Worm (Caenorhabditis elegans) whole organism, young adult: ENCODE results near the gene unc-58.
A peak's percentile ranks its signal among the peaks of the same experiment; 100 is the strongest.

Experiments used
- B0019.2 ChIP-seq: fragments of 200-800 bp; sonication (Bioruptor generic); conservative IDR thresholded peaks from 2 replicates; pipeline ENCODE4 v1.3.6; 2022; ENCODE audit warnings: missing genetic modification reagents, missing genetic modification characterization, missing compliant biosample characterization
- B0035.1 ChIP-seq: sonication (generic microtip); optimal IDR thresholded peaks from 2 replicates; lab custom pipeline; 2016; ENCODE audit warnings: missing genetic modification characterization, mild to moderate bottlenecking, missing compliant biosample characterization, missing genotype, missing genetic modification reagents
- B0336.3 ChIP-seq: fragments of 200-800 bp; sonication (Bioruptor generic); IDR thresholded peaks from 2 replicates; pipeline ENCODE4 v1.3.6; 2022; ENCODE audit warnings: missing genetic modification characterization, missing compliant biosample characterization
- D2030.7 ChIP-seq: fragments of 200-800 bp; sonication (Bioruptor generic); IDR thresholded peaks from 2 replicates; pipeline ENCODE4 v1.3.6; 2022; ENCODE audit warnings: missing genetic modification reagents, missing genetic modification characterization, missing compliant biosample characterization
- F10E7.11 ChIP-seq: sonication (generic microtip); optimal IDR thresholded peaks from 2 replicates; lab custom pipeline; 2017; ENCODE audit warnings: mild to moderate bottlenecking, missing genetic modification characterization, moderate library complexity, missing compliant biosample characterization
- F22D6.2 ChIP-seq: sonication (generic microtip); optimal IDR thresholded peaks from 2 replicates; lab custom pipeline; 2016; ENCODE audit warnings: mild to moderate bottlenecking, missing genetic modification characterization, missing compliant biosample characterization
- F23B12.7 ChIP-seq: sonication (generic microtip); optimal IDR thresholded peaks from 2 replicates; lab custom pipeline; 2017; ENCODE audit warnings: missing genetic modification characterization, mild to moderate bottlenecking, missing compliant biosample characterization, antibody characterized with exemption, moderate library complexity; ENCODE audit not compliant: insufficient read depth
- F33H1.4 ChIP-seq: fragments of 200-800 bp; sonication (Bioruptor generic); IDR thresholded peaks from 2 replicates; pipeline ENCODE4 v1.3.6; 2022; ENCODE audit warnings: missing genetic modification reagents, missing genetic modification characterization, missing compliant biosample characterization
- F49E8.2 ChIP-seq: sonication (generic microtip); optimal IDR thresholded peaks from 3 replicates; lab custom pipeline; 2017; ENCODE audit warnings: missing genetic modification characterization, mild to moderate bottlenecking, missing compliant biosample characterization, antibody characterized with exemption, moderate library complexity; ENCODE audit not compliant: insufficient read depth
- T07F8.4 ChIP-seq: sonication (generic microtip); optimal IDR thresholded peaks from 2 replicates; lab custom pipeline; 2016; ENCODE audit warnings: mild to moderate bottlenecking, missing genetic modification characterization, moderate library complexity, missing compliant biosample characterization
- T26A5.8 ChIP-seq: sonication (generic microtip); optimal IDR thresholded peaks from 2 replicates; lab custom pipeline; 2016; ENCODE audit warnings: missing genetic modification characterization, missing compliant biosample characterization
- Y95B8A.8 ChIP-seq: fragments of 200-800 bp; sonication (Bioruptor generic); IDR thresholded peaks from 2 replicates; pipeline ENCODE4 v1.3.6; 2022; ENCODE audit warnings: missing genetic modification reagents, missing genetic modification characterization, missing compliant biosample characterization
- athp-1 ChIP-seq: sonication (generic microtip); optimal IDR thresholded peaks from 2 replicates; lab custom pipeline; 2017; ENCODE audit warnings: mild to moderate bottlenecking, missing genetic modification characterization, missing compliant biosample characterization
- attf-3 ChIP-seq: fragments of 200-800 bp; sonication (Bioruptor generic); conservative IDR thresholded peaks from 2 replicates; pipeline ENCODE4 v1.3.6; 2022; ENCODE audit warnings: missing genetic modification reagents, missing genetic modification characterization, missing compliant biosample characterization
- bed-2 ChIP-seq: fragments of 200-800 bp; sonication (Bioruptor generic); IDR thresholded peaks from 2 replicates; pipeline ENCODE4 v1.3.6; 2022; ENCODE audit warnings: missing genetic modification reagents, missing genetic modification characterization, missing compliant biosample characterization
- cebp-2 ChIP-seq: fragments of 200-800 bp; sonication (Bioruptor generic); IDR thresholded peaks from 2 replicates; pipeline ENCODE4 v1.3.6; 2022; ENCODE audit warnings: missing genetic modification characterization, missing compliant biosample characterization
- ceh-27 ChIP-seq: fragments of 200-800 bp; sonication (Bioruptor generic); optimal IDR thresholded peaks from 2 replicates; lab custom pipeline; 2018; ENCODE audit warnings: mild to moderate bottlenecking, missing genetic modification characterization, moderate library complexity, missing compliant biosample characterization
- ceh-58 ChIP-seq: fragments of 200-800 bp; sonication (Bioruptor generic); IDR thresholded peaks from 2 replicates; pipeline ENCODE4 v1.3.6; 2022; ENCODE audit warnings: missing genetic modification characterization, missing compliant biosample characterization
- chd-7 ChIP-seq: sonication (generic microtip); optimal IDR thresholded peaks from 2 replicates; lab custom pipeline; 2016; ENCODE audit warnings: mild to moderate bottlenecking, missing genetic modification characterization, moderate library complexity, missing compliant biosample characterization
- dox-1 ChIP-seq: fragments of 200-800 bp; sonication (Bioruptor generic); IDR thresholded peaks from 2 replicates; pipeline ENCODE4 v1.3.6; 2022; ENCODE audit warnings: missing genetic modification reagents, missing genetic modification characterization, missing compliant biosample characterization
- dpff-1 ChIP-seq: sonication (generic microtip); optimal IDR thresholded peaks from 2 replicates; lab custom pipeline; 2017; ENCODE audit warnings: mild to moderate bottlenecking, missing genetic modification characterization, missing compliant biosample characterization
- egl-44 ChIP-seq: fragments of 200-800 bp; sonication (Bioruptor generic); IDR thresholded peaks from 2 replicates; pipeline ENCODE4 v1.3.6; 2022; ENCODE audit warnings: missing genetic modification reagents, missing genetic modification characterization, missing compliant biosample characterization
- egrh-3 ChIP-seq: fragments of 200-800 bp; sonication (Bioruptor generic); IDR thresholded peaks from 2 replicates; pipeline ENCODE4 v1.3.6; 2022; ENCODE audit warnings: missing genetic modification reagents, missing genetic modification characterization, missing compliant biosample characterization
- him-1 ChIP-seq: sonication (generic microtip); optimal IDR thresholded peaks from 2 replicates; lab custom pipeline; 2016; ENCODE audit warnings: missing genotype, missing genetic modification reagents, missing genetic modification characterization, missing compliant biosample characterization
- hrde-1 ChIP-seq: sonication (generic microtip); optimal IDR thresholded peaks from 2 replicates; lab custom pipeline; 2016; ENCODE audit warnings: missing genetic modification characterization, mild to moderate bottlenecking, missing compliant biosample characterization, moderate library complexity, missing genotype, missing genetic modification reagents, borderline replicate concordance
- lag-1 ChIP-seq: fragments of 200-800 bp; sonication (Bioruptor generic); IDR thresholded peaks from 2 replicates; pipeline ENCODE4 v1.3.6; 2022; ENCODE audit warnings: missing genetic modification reagents, missing genetic modification characterization, missing compliant biosample characterization
- let-526 ChIP-seq: fragments of 200-800 bp; sonication (Bioruptor generic); IDR thresholded peaks from 2 replicates; pipeline ENCODE4 v1.3.6; 2022; ENCODE audit warnings: missing genetic modification reagents, missing genetic modification characterization, missing compliant biosample characterization
- let-607 ChIP-seq, 2 experiments: fragments of 200-800 bp in 1 of 2; sonication (Bioruptor generic) in 1 of 2; sonication (generic microtip) in 1 of 2; optimal IDR thresholded peaks; 2 replicates each; lab custom pipeline; 2016 to 2018; ENCODE audit warnings: mild to moderate bottlenecking in 2 of 2, missing compliant biosample characterization in 2 of 2, missing genetic modification characterization in 2 of 2, moderate library complexity in 2 of 2, missing genotype in 1 of 2
- lir-1 ChIP-seq: fragments of 200-800 bp; sonication (Bioruptor generic); conservative IDR thresholded peaks from 2 replicates; pipeline ENCODE4 v1.3.6; 2022; ENCODE audit warnings: missing genetic modification reagents, missing genetic modification characterization, missing compliant biosample characterization
- lsy-27 ChIP-seq: sonication (generic microtip); optimal IDR thresholded peaks from 2 replicates; lab custom pipeline; 2017; ENCODE audit warnings: missing genetic modification characterization, mild to moderate bottlenecking, missing compliant biosample characterization, antibody characterized with exemption, missing genotype, borderline replicate concordance; ENCODE audit not compliant: insufficient read depth
- mes-4 ChIP-seq: sonication (generic microtip); optimal IDR thresholded peaks from 2 replicates; lab custom pipeline; 2016; ENCODE audit warnings: missing genotype, missing genetic modification characterization, missing compliant biosample characterization
- nfyb-1 ChIP-seq: fragments of 200-800 bp; sonication (Bioruptor generic); IDR thresholded peaks from 2 replicates; pipeline ENCODE4 v1.3.6; 2022; ENCODE audit warnings: missing genetic modification reagents, missing genetic modification characterization, missing compliant biosample characterization
- nhr-179 ChIP-seq: sonication (generic microtip); optimal IDR thresholded peaks from 2 replicates; lab custom pipeline; 2016; ENCODE audit warnings: mild to moderate bottlenecking, missing genetic modification characterization, missing compliant biosample characterization
- nhr-27 ChIP-seq: fragments of 200-800 bp; sonication (Bioruptor generic); optimal IDR thresholded peaks from 2 replicates; lab custom pipeline; 2018; ENCODE audit warnings: mild to moderate bottlenecking, missing genetic modification characterization, moderate library complexity, missing compliant biosample characterization
- nhr-90 ChIP-seq: sonication (generic microtip); optimal IDR thresholded peaks from 2 replicates; lab custom pipeline; 2016; ENCODE audit warnings: missing genotype, mild to moderate bottlenecking, missing genetic modification characterization, missing compliant biosample characterization
- pbrm-1 ChIP-seq: fragments of 200-800 bp; sonication (Bioruptor generic); IDR thresholded peaks from 2 replicates; pipeline ENCODE4 v1.3.6; 2022; ENCODE audit warnings: missing genetic modification reagents, missing genetic modification characterization, missing compliant biosample characterization
- rcor-1 ChIP-seq: fragments of 200-800 bp; sonication (Bioruptor generic); IDR thresholded peaks from 2 replicates; pipeline ENCODE4 v1.3.6; 2022; ENCODE audit warnings: missing genetic modification reagents, missing genetic modification characterization, missing compliant biosample characterization
- repo-1 ChIP-seq: sonication (generic microtip); optimal IDR thresholded peaks from 2 replicates; lab custom pipeline; 2017; ENCODE audit warnings: mild to moderate bottlenecking, missing genetic modification characterization, missing compliant biosample characterization
- snpc-1.3 ChIP-seq: sonication (generic microtip); optimal IDR thresholded peaks from 2 replicates; lab custom pipeline; 2017; ENCODE audit warnings: missing genetic modification characterization, mild to moderate bottlenecking, missing compliant biosample characterization, antibody characterized with exemption, moderate library complexity, missing genotype, missing genetic modification reagents; ENCODE audit not compliant: insufficient read depth
- snpc-3.4 ChIP-seq: sonication (generic microtip); optimal IDR thresholded peaks from 2 replicates; lab custom pipeline; 2017; ENCODE audit warnings: missing genetic modification characterization, mild to moderate bottlenecking, missing compliant biosample characterization, antibody characterized with exemption, moderate library complexity, missing genotype, missing genetic modification reagents
- somi-1 ChIP-seq: fragments of 200-800 bp; sonication (Bioruptor generic); optimal IDR thresholded peaks from 2 replicates; lab custom pipeline; 2018; ENCODE audit warnings: mild to moderate bottlenecking, missing genetic modification characterization, missing compliant biosample characterization
- tbp1 ChIP-seq: fragments of 200-800 bp; sonication (Bioruptor generic); optimal IDR thresholded peaks from 2 replicates; lab custom pipeline; 2018; ENCODE audit warnings: mild to moderate bottlenecking, missing genetic modification characterization, missing compliant biosample characterization
- tlf-1 ChIP-seq: fragments of 200-800 bp; sonication (Bioruptor generic); optimal IDR thresholded peaks from 2 replicates; lab custom pipeline; 2018; ENCODE audit warnings: mild to moderate bottlenecking, missing genetic modification characterization, missing compliant biosample characterization
- xnd-1 ChIP-seq: sonication (generic microtip); optimal IDR thresholded peaks from 2 replicates; lab custom pipeline; 2016; ENCODE audit warnings: missing genotype, missing genetic modification reagents, missing genetic modification characterization, missing compliant biosample characterization
- zfh-2 ChIP-seq: fragments of 200-800 bp; sonication (Bioruptor generic); conservative IDR thresholded peaks from 2 replicates; pipeline ENCODE4 v1.3.6; 2022; ENCODE audit warnings: missing genetic modification reagents, missing genetic modification characterization, missing compliant biosample characterization
- ztf-26 ChIP-seq: sonication (generic microtip); optimal IDR thresholded peaks from 2 replicates; lab custom pipeline; 2017; ENCODE audit warnings: missing genetic modification characterization, missing compliant biosample characterization
- ztf-3 ChIP-seq: fragments of 200-800 bp; sonication (Bioruptor generic); optimal IDR thresholded peaks from 2 replicates; lab custom pipeline; 2018; ENCODE audit warnings: mild to moderate bottlenecking, missing genetic modification characterization, missing compliant biosample characterization

Gene unc-58

DNA sequence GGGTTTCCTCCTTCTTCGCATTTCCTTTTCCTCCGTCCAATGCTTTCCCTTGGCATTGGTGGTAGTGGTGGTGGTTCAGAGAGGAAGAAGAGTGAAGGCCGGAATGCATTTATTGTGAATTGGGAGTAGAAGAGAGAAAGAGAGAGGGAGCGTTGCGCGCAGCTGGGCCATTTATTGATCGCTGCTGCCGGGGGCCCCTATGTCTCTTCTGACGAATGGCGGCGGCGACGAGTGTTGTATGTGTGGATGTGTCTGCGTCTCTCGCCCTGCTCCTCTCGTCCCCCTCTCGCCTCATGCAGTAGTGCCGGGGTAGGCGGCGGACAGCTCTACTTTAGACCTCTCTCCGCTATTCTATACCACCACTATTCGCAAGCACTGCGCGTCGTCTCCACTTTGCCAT, 13.6 kb upstream of the unc-58 start, which contains the start of gene unc-115 (continued):
- TF ChIP-seq somi-1 (GFP tag; lab: Kevin White, UChicago) (peak; percentile 60), let-526 (GFP tag; lab: Robert Waterston, UW) (no peak), chd-7 (tag; lab: Kevin White, UChicago) (peak; percentile 31), T26A5.8 (tag; lab: Kevin White, UChicago) (no peak), lag-1 (GFP tag; lab: Robert Waterston, UW) (no peak), nhr-179 (tag; lab: Kevin White, UChicago) (no peak), tbp1 (GFP tag; lab: Kevin White, UChicago) (peak; percentile 60), ceh-27 (GFP tag; lab: Kevin White, UChicago) (peak; percentile 84), ztf-26 (tag; lab: Kevin White, UChicago) (peak; percentile 46), nhr-27 (no peak), athp-1 (tag; lab: Kevin White, UChicago) (peak; percentile 55), zfh-2 (peak; percentile 99), attf-3 (GFP tag; lab: Robert Waterston, UW) (no peak), tlf-1 (no peak), dpff-1 (tag; lab: Kevin White, UChicago) (no peak), let-607 (tag; optimal IDR thresholded peaks at IDR 0.05; lab: Kevin White, UChicago) (peak in 1 of 2 experiments; percentile 25), Y95B8A.8 (no peak), B0035.1 (tag; lab: Kevin White, UChicago) (no peak), lsy-27 (no peak), F22D6.2 (tag; lab: Kevin White, UChicago) (no peak), lir-1 (no peak), T07F8.4 (tag; lab: Kevin White, UChicago) (no peak), snpc-1.3 (tag; lab: Kevin White, UChicago) (no peak), dox-1 (GFP tag; lab: Robert Waterston, UW) (peak; percentile 81; the same call in 1 of the 2 replicates), egrh-3 (GFP tag; lab: Robert Waterston, UW) (peak; percentile 81), F49E8.2 (tag; lab: Kevin White, UChicago) (no peak)

DNA sequence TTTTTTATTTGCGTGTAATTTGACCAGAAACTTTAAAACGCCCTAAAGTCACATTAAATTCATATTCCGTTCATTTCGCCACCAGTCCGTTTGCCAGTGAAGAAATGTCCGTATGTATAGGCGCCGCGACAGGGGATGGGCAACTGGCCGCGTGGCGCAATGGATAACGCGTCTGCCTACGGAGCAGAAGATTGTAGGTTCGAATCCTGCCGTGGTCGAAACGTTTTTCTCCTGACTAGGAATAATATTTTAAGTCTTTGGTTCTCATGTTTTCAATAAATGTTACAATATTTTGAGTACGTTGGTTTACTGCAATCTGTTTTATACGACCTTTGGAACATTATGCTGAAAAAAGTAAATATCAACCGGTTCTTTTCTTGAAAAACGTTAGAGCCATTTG, 12.0 kb upstream of the unc-58 start:
- TF ChIP-seq T07F8.4 (tag; lab: Kevin White, UChicago) (peak; percentile 65), him-1 (peak; percentile 89), xnd-1 (tag; lab: Kevin White, UChicago) (no peak), snpc-3.4 (tag; lab: Kevin White, UChicago) (peak; percentile 69), B0019.2 (GFP tag; lab: Robert Waterston, UW) (0 out of 2 replicates have a peak, but pooled peaks have one; percentile 11), ztf-3 (no peak), nhr-179 (tag; lab: Kevin White, UChicago) (peak; percentile 70), nhr-90 (tag; lab: Kevin White, UChicago) (peak; percentile 75), mes-4 (tag; lab: Kevin White, UChicago) (peak; percentile 37), F23B12.7 (tag; lab: Kevin White, UChicago) (peak; percentile 1), nfyb-1 (GFP tag; lab: Robert Waterston, UW) (peak; percentile 88), T26A5.8 (tag; lab: Kevin White, UChicago) (peak; percentile 53), F10E7.11 (no peak), egl-44 (GFP tag; lab: Robert Waterston, UW) (peak; percentile 33; the same call in 1 of the 2 replicates), B0336.3 (GFP tag; lab: Robert Waterston, UW) (peak; percentile 73), pbrm-1 (GFP tag; lab: Robert Waterston, UW) (peak; percentile 86), F33H1.4 (GFP tag; lab: Robert Waterston, UW) (no peak), D2030.7 (peak; percentile 81), hrde-1 (peak; percentile 73), ceh-58 (0 out of 2 replicates have a peak, but pooled peaks have one; percentile 59), bed-2 (GFP tag; lab: Robert Waterston, UW) (no peak), rcor-1 (GFP tag; lab: Robert Waterston, UW) (peak; percentile 74), somi-1 (GFP tag; lab: Kevin White, UChicago) (peak; percentile 38), tbp1 (GFP tag; lab: Kevin White, UChicago) (peak; percentile 95), repo-1 (tag; lab: Kevin White, UChicago) (peak; percentile 84), cebp-2 (0 out of 2 replicates have a peak, but pooled peaks have one; percentile 73)
